Worm (Caenorhabditis elegans): ENCODE results near the gene pqn-54.

ce11 chrV:1422269-1422668 is 42.5 kb upstream of the pqn-54 start:
- TF ChIP-seq eor-1 (tag; optimal IDR thresholded peaks at IDR 0.05) (no peak), elt-2 (tag; optimal IDR thresholded peaks at IDR 0.05) (no peak), fos-1 (tag; optimal IDR thresholded peaks at IDR 0.05) (no peak)

Data from whole organism, L3 larva.